Worm (Caenorhabditis elegans) whole organism, L4 larva: ENCODE data around the gene C38H2.2.

Experiments used
- F26F4.8 ChIP-seq: fragments of 200-800 bp; sonication (Bioruptor generic); conservative IDR thresholded peaks from 2 replicates; pipeline ENCODE4 v1.3.6; 2022; ENCODE audit warnings: missing genetic modification characterization, missing compliant biosample characterization
- T20F7.1 ChIP-seq: fragments of 200-800 bp; sonication (Bioruptor generic); optimal IDR thresholded peaks from 2 replicates; lab custom pipeline; 2018; ENCODE audit warnings: mild to moderate bottlenecking, missing genetic modification characterization, missing compliant biosample characterization
- Y48G9A.11 ChIP-seq: fragments of 200-800 bp; sonication (Bioruptor generic); IDR thresholded peaks from 2 replicates; pipeline ENCODE4 v1.3.6; 2022; ENCODE audit warnings: missing genetic modification reagents, missing genetic modification characterization, missing compliant biosample characterization
- ZK546.5 ChIP-seq, 2 experiments: sonication (generic microtip); optimal IDR thresholded peaks; 2 replicates each; lab custom pipeline; 2017; ENCODE audit warnings: missing biosample characterization in 2 of 2, missing genetic modification characterization in 2 of 2
- aha-1 ChIP-seq: fragments of 150-350 bp; peaks from one replicate; lab custom pipeline; 2014; ENCODE audit warnings: missing biosample characterization, missing genetic modification characterization
- ama-1 ChIP-seq: fragments of 150-350 bp; optimal IDR thresholded peaks from 2 replicates; lab custom pipeline; 2014; ENCODE audit warnings: inconsistent platforms, mixed read lengths
- arid-1 ChIP-seq: fragments of 200-800 bp; sonication (Bioruptor generic); conservative IDR thresholded peaks from 2 replicates; pipeline ENCODE4 v1.3.6; 2022; ENCODE audit warnings: missing genetic modification reagents, missing genetic modification characterization, missing compliant biosample characterization
- ceh-62 ChIP-seq: sonication (generic microtip); optimal IDR thresholded peaks from 2 replicates; lab custom pipeline; 2017; ENCODE audit warnings: missing biosample characterization, missing genetic modification characterization
- ces-1 ChIP-seq: fragments of 150-350 bp; sonication (generic microtip); optimal IDR thresholded peaks from 4 replicates; lab custom pipeline; 2014; ENCODE audit warnings: missing biosample characterization, missing genetic modification reagents, missing genetic modification characterization
- cey-2 ChIP-seq: sonication (generic microtip); optimal IDR thresholded peaks from 3 replicates; lab custom pipeline; 2017; ENCODE audit warnings: missing genetic modification characterization, mild to moderate bottlenecking, missing compliant biosample characterization, antibody characterized with exemption, borderline replicate concordance; ENCODE audit not compliant: insufficient read depth
- ctbp-1 ChIP-seq: fragments of 200-800 bp; sonication (Bioruptor generic); IDR thresholded peaks from 2 replicates; pipeline ENCODE4 v1.3.6; 2022; ENCODE audit warnings: missing genetic modification reagents, missing genetic modification characterization, missing compliant biosample characterization
- daf-16 ChIP-seq, 3 experiments: sonication (generic microtip); optimal IDR thresholded peaks; 2 replicates each; lab custom pipeline; 2016 to 2017; ENCODE audit warnings: missing genetic modification characterization in 3 of 3, missing genetic modification reagents in 3 of 3, mild to moderate bottlenecking in 2 of 3, missing compliant biosample characterization in 2 of 3, missing biosample characterization in 1 of 3, moderate library complexity in 1 of 3
- daf-8 ChIP-seq: fragments of 200-800 bp; sonication (Bioruptor generic); IDR thresholded peaks from 2 replicates; pipeline ENCODE4 v1.3.6; 2022; ENCODE audit warnings: missing genetic modification characterization, missing compliant biosample characterization
- dmd-9 ChIP-seq: fragments of 200-800 bp; sonication (Bioruptor generic); IDR thresholded peaks from 2 replicates; pipeline ENCODE4 v1.3.6; 2022; ENCODE audit warnings: missing genetic modification reagents, missing genetic modification characterization, missing compliant biosample characterization
- duxl-1 ChIP-seq: sonication (generic microtip); optimal IDR thresholded peaks from 2 replicates; lab custom pipeline; 2016; ENCODE audit warnings: mild to moderate bottlenecking, missing genetic modification characterization, moderate library complexity, missing compliant biosample characterization; ENCODE audit not compliant: poor library complexity
- dve-1 ChIP-seq: sonication (generic microtip); optimal IDR thresholded peaks from 2 replicates; lab custom pipeline; 2017; ENCODE audit warnings: antibody characterized with exemption, mild to moderate bottlenecking, missing genetic modification characterization, missing compliant biosample characterization; ENCODE audit not compliant: insufficient read depth
- egl-43 ChIP-seq: fragments of 200-800 bp; sonication (Bioruptor generic); IDR thresholded peaks from 2 replicates; pipeline ENCODE4 v1.3.6; 2022; ENCODE audit warnings: missing genetic modification reagents, missing genetic modification characterization, missing compliant biosample characterization
- fos-1 ChIP-seq: fragments of 150-350 bp; optimal IDR thresholded peaks from 2 replicates; lab custom pipeline; 2014; ENCODE audit warnings: missing biosample characterization, missing genetic modification characterization
- gei-8 ChIP-seq: fragments of 200-800 bp; sonication (Bioruptor generic); optimal IDR thresholded peaks from 2 replicates; lab custom pipeline; 2018; ENCODE audit warnings: mild to moderate bottlenecking, missing genetic modification characterization, missing compliant biosample characterization
- hlh-11 ChIP-seq: fragments of 200-800 bp; sonication (Bioruptor generic); optimal IDR thresholded peaks from 2 replicates; lab custom pipeline; 2018; ENCODE audit warnings: mild to moderate bottlenecking, missing genetic modification characterization, missing compliant biosample characterization
- hmg-1.1 ChIP-seq: fragments of 200-800 bp; sonication (Bioruptor generic); IDR thresholded peaks from 2 replicates; pipeline ENCODE4 v1.3.6; 2022; ENCODE audit warnings: missing genetic modification reagents, missing genetic modification characterization, missing compliant biosample characterization
- jun-1 ChIP-seq: fragments of 150-350 bp; optimal IDR thresholded peaks from 2 replicates; lab custom pipeline; 2014; ENCODE audit warnings: missing biosample characterization, missing genetic modification reagents, missing genetic modification characterization
- lin-1 ChIP-seq: fragments of 200-800 bp; sonication (Bioruptor generic); IDR thresholded peaks from 2 replicates; pipeline ENCODE4 v1.3.6; 2022; ENCODE audit warnings: missing genetic modification reagents, missing genetic modification characterization, missing compliant biosample characterization
- lin-15B ChIP-seq: fragments of 150-350 bp; sonication (generic microtip); optimal IDR thresholded peaks from 3 replicates; lab custom pipeline; 2014; ENCODE audit warnings: missing biosample characterization, missing genetic modification characterization
- lin-39 ChIP-seq: fragments of 150-350 bp; optimal IDR thresholded peaks from 2 replicates; lab custom pipeline; 2014; ENCODE audit warnings: missing biosample characterization, missing genetic modification reagents, missing genetic modification characterization
- lsy-2 ChIP-seq, 2 experiments: fragments of 150-350 bp in 1 of 2; sonication (generic microtip) in 1 of 2; optimal IDR thresholded peaks; 2 replicates each; lab custom pipeline; 2014 to 2017; ENCODE audit warnings: missing biosample characterization in 2 of 2, missing genetic modification characterization in 2 of 2
- madf-9 ChIP-seq: fragments of 200-800 bp; sonication (Bioruptor generic); conservative IDR thresholded peaks from 2 replicates; pipeline ENCODE4 v1.3.6; 2022; ENCODE audit warnings: missing genetic modification reagents, missing genetic modification characterization, missing compliant biosample characterization
- mep-1 ChIP-seq: fragments of 150-350 bp; sonication (generic microtip); optimal IDR thresholded peaks from 3 replicates; lab custom pipeline; 2014; ENCODE audit warnings: missing biosample characterization, missing genetic modification characterization
- mes-2 ChIP-seq: sonication (generic microtip); optimal IDR thresholded peaks from 2 replicates; lab custom pipeline; 2016; ENCODE audit warnings: missing genotype, mild to moderate bottlenecking, missing genetic modification characterization, missing compliant biosample characterization; ENCODE audit not compliant: poor library complexity, severe bottlenecking
- nhr-10 ChIP-seq: fragments of 150-350 bp; optimal IDR thresholded peaks from 2 replicates; lab custom pipeline; 2014; ENCODE audit warnings: missing biosample characterization, missing genetic modification characterization
- nhr-102 ChIP-seq: sonication (generic microtip); optimal IDR thresholded peaks from 2 replicates; lab custom pipeline; 2016; ENCODE audit warnings: mild to moderate bottlenecking, missing genetic modification characterization, moderate library complexity, missing compliant biosample characterization
- nhr-25 ChIP-seq: sonication (generic microtip); optimal IDR thresholded peaks from 2 replicates; lab custom pipeline; 2017; ENCODE audit warnings: missing genetic modification characterization, mild to moderate bottlenecking, missing compliant biosample characterization, antibody characterized with exemption, moderate library complexity, borderline replicate concordance; ENCODE audit not compliant: insufficient read depth
- nhr-42 ChIP-seq: fragments of 200-800 bp; sonication (Bioruptor generic); IDR thresholded peaks from 2 replicates; pipeline ENCODE4 v1.3.6; 2022; ENCODE audit warnings: missing genetic modification characterization, missing compliant biosample characterization
- nhr-76 ChIP-seq: fragments of 150-350 bp; optimal IDR thresholded peaks from 2 replicates; lab custom pipeline; 2014; ENCODE audit warnings: missing biosample characterization, missing genetic modification characterization
- nhr-77 ChIP-seq: fragments of 150-350 bp; optimal IDR thresholded peaks from 2 replicates; lab custom pipeline; 2014; ENCODE audit warnings: missing biosample characterization, missing genetic modification characterization
- rbr-2 ChIP-seq: sonication (generic microtip); optimal IDR thresholded peaks from 2 replicates; lab custom pipeline; 2016; ENCODE audit warnings: missing genotype, missing genetic modification characterization, missing compliant biosample characterization
- spr-3 ChIP-seq: fragments of 200-800 bp; sonication (Bioruptor generic); optimal IDR thresholded peaks from 2 replicates; lab custom pipeline; 2018; ENCODE audit warnings: mild to moderate bottlenecking, missing genetic modification characterization, missing compliant biosample characterization
- unc-62 ChIP-seq, 3 experiments: fragments of 150-350 bp in 1 of 3; sonication (generic microtip); optimal IDR thresholded peaks in 2 of 3; peaks in 1 of 3; 1 replicate in 1 of 3; 2 replicates in 2 of 3; lab custom pipeline; 2014 to 2017; ENCODE audit warnings: missing biosample characterization in 3 of 3, missing genetic modification characterization in 3 of 3, missing genetic modification reagents in 3 of 3, missing genotype in 1 of 3
- zfp-3 ChIP-seq: fragments of 200-800 bp; sonication (Bioruptor generic); conservative IDR thresholded peaks from 2 replicates; pipeline ENCODE4 v1.3.6; 2022; ENCODE audit warnings: missing genetic modification reagents, missing genetic modification characterization, missing compliant biosample characterization
- ztf-11 ChIP-seq: fragments of 150-350 bp; optimal IDR thresholded peaks from 2 replicates; lab custom pipeline; 2014; ENCODE audit warnings: missing biosample characterization, missing genetic modification characterization

The C38H2.2 gene

DNA sequence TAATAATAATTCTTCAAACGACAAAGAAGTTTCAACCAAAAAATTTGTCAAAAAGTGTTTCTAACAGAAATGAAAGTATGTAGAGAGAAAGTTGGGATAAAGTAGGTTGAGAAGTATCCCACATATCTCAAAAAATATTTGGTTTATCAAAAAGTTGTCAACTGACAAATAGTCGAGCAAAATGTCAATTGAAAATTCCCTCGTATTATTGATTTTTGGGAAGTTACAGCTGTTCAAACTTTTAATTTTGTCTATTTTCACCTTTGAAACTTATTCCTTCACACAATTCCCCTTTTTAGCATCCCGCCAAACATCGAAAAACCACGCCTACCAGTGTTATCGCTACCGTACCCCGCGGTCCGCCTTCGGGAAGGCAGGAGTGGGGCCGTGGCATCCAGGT lies 34.5 kb upstream of the C38H2.2 start, which contains the start of gene tbx-8:
Gene tbx-8 (plus strand): TSS at position 301 of the 400 bp plus-strand sequence.
- no peak for TF ChIP-seq daf-8 (GFP tag; lab: Robert Waterston, UW)
- no peak for TF ChIP-seq lin-1 (GFP tag; lab: Robert Waterston, UW)
- no peak for TF ChIP-seq fos-1 (tag; lab: Kevin White, UChicago)
- no peak for TF ChIP-seq gei-8 (GFP tag; lab: Kevin White, UChicago)
- no peak for TF ChIP-seq daf-16 (GFP tag; optimal IDR thresholded peaks at IDR 0.05; lab: Kevin White, UChicago)
- no peak for TF ChIP-seq daf-16 (tag; optimal IDR thresholded peaks at IDR 0.05; lab: Kevin White, UChicago)
- TF ChIP-seq F26F4.8 (GFP tag; lab: Robert Waterston, UW): no peak
- no peak for TF ChIP-seq T20F7.1
- TF ChIP-seq nhr-25: no peak
- TF ChIP-seq ztf-11 (tag; lab: Kevin White, UChicago): no peak
- TF ChIP-seq nhr-42 (GFP tag; lab: Robert Waterston, UW): no peak
- TF ChIP-seq spr-3 (GFP tag; lab: Kevin White, UChicago): no peak
- TF ChIP-seq dmd-9 (GFP tag; lab: Robert Waterston, UW): no peak
- TF ChIP-seq nhr-77: no peak
- TF ChIP-seq ceh-62 (tag; lab: Kevin White, UChicago): no peak
- TF ChIP-seq egl-43 (GFP tag; lab: Robert Waterston, UW): no peak

DNA sequence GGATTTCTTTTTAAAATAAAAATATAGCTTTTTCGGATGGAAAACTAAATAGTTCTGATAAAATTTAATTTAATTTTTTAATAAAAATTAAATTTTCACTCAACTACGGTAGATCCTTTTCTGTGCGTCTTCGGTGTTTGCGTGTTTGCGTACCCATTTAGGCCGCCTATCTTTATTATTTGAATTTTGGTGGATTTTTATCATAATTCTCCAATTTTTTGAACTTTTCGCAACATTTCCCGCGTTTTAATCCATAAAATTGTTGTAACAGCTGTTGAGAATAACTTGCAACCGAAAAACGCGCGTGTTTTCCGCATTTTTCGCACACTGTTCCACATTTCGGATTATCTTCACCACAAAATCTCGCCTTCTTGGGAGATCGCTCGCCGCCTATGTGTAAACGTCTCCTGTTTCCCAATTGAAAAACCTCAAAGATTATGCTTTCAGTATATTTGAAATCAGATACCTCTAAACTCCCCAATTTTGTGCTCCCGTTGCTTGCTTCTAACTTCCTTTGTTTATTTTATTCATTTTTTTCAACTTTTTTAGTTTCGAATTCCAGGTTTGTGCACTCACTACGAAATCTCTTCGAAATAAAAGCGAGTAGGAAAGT lies 29.9 kb upstream of the C38H2.2 start, which contains the start of gene T07C4.3:
Gene T07C4.3 (plus strand): TSS at position 563 of the 613 bp plus-strand sequence.
- TF ChIP-seq unc-62 (GFP tag; optimal IDR thresholded peaks at IDR 0.05 in 1 of 2; lab: Kevin White, UChicago) (peak in 1 of 2 experiments; percentile 88), unc-62 (tag; optimal IDR thresholded peaks at IDR 0.05; lab: Kevin White, UChicago) (no peak), spr-3 (GFP tag; lab: Kevin White, UChicago) (no peak)

DNA sequence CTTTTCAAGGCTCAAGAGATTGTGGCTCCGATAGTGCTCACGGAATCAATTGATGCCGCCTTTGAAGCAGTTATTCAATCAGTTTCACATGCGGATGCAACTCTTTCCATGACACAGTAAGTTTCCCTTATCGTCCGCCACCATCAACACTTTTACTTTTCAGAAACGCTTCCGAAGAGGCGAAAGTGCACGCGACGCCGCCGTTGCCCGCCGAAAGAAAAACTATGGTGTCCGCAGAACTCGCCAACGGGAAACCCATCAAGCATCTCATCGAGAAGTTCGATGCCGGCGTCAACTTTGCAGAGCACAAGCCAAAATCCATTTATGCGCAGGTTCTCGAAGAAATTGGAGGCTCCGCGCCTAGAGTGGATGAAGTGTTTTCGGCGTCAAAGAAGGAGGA lies 28.1 kb upstream of the C38H2.2 start:
- TF ChIP-seq lin-15B (tag; lab: Kevin White, UChicago): no peak
- no peak for TF ChIP-seq nhr-76
- no peak for TF ChIP-seq nhr-102 (tag; lab: Kevin White, UChicago)

DNA sequence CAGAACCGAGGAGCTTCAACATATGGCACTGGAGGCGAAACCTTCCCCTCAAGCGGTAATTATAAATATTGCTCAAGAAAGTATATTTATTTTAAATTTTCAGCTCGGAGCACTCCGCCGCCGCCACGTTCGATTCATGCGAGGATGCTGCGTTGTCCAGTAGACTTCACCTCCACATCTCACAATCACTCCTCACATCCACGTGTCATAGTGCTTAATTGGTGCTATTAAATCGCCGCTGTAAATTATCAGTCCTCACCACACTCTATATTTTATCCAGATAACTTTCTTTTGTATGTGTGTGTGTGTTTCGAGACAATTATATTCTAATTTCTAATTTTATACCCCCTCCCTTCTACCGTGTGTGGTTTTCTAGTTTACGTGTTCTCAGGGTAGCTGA lies 27.0 kb upstream of the C38H2.2 start:
- TF ChIP-seq dve-1 (tag; lab: Kevin White, UChicago) (peak; percentile 60), lin-39 (tag; lab: Kevin White, UChicago) (no peak), zfp-3 (0 out of 2 replicates have a peak, but pooled peaks have one; percentile 49), nhr-77 (peak; percentile 34), daf-16 (GFP tag; optimal IDR thresholded peaks at IDR 0.05; lab: Kevin White, UChicago) (peak in 1 of 2 experiments; percentile 6), daf-16 (tag; optimal IDR thresholded peaks at IDR 0.05; lab: Kevin White, UChicago) (peak; percentile 63), duxl-1 (tag; lab: Kevin White, UChicago) (peak; percentile 32), lsy-2 (tag; optimal IDR thresholded peaks at IDR 0.05; lab: Kevin White, UChicago) (no peak), aha-1 (tag; lab: Kevin White, UChicago) (peak; percentile 83)

DNA sequence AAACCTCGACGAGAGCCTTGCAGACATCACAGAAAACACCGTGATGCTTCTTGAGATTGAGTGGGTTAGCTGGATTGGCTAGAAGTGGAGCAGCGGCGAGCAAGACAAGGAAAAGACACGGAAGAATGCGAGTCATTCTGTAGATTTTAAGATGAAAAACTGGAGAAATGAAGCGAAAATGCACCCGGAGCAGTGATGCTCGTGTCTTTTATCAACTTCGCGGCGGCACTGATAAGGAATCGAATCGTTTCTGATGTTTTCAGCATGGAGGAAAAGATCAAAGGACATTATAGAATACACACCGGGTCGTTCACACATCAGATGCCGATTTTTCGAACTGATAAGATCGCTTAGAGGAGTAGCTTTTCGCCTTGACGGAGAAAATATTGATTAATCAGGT lies 26.2 kb upstream of the C38H2.2 start, which contains the start of gene spp-1:
Gene spp-1 (minus strand): TSS at position 287 of the 400 bp plus-strand sequence.
- no peak for TF ChIP-seq Y48G9A.11
- no peak for TF ChIP-seq ZK546.5 (tag; optimal IDR thresholded peaks at IDR 0.05; lab: Kevin White, UChicago)
- TF ChIP-seq jun-1 (tag; lab: Kevin White, UChicago): no peak
- no peak for TF ChIP-seq rbr-2 (tag; lab: Kevin White, UChicago)
- TF ChIP-seq nhr-10 (tag; lab: Kevin White, UChicago): peak; percentile 17
- peak; percentile 27 for TF ChIP-seq mes-2 (tag; lab: Kevin White, UChicago)
- TF ChIP-seq dve-1 (tag; lab: Kevin White, UChicago): peak; percentile 90
- TF ChIP-seq daf-16 (GFP tag; optimal IDR thresholded peaks at IDR 0.05; lab: Kevin White, UChicago): no peak
- peak; percentile 87 for TF ChIP-seq daf-16 (tag; optimal IDR thresholded peaks at IDR 0.05; lab: Kevin White, UChicago)
- no peak for TF ChIP-seq ces-1 (GFP tag; lab: Kevin White, UChicago)
- TF ChIP-seq lsy-2 (tag; optimal IDR thresholded peaks at IDR 0.05; lab: Kevin White, UChicago): peak in 1 of 2 experiments; percentile 30
- TF ChIP-seq arid-1: no peak
- TF ChIP-seq lin-15B (tag; lab: Kevin White, UChicago): no peak
- no peak for TF ChIP-seq ctbp-1
- no peak for TF ChIP-seq madf-9 (GFP tag; lab: Robert Waterston, UW)
- peak; percentile 84 for TF ChIP-seq hlh-11 (tag; lab: Kevin White, UChicago)
- peak; percentile 81 for TF ChIP-seq ama-1 (lab: Kevin White, UChicago)
- peak; percentile 41 for TF ChIP-seq mep-1 (tag; lab: Kevin White, UChicago)
- no peak for TF ChIP-seq cey-2 (tag; lab: Kevin White, UChicago)
- TF ChIP-seq hmg-1.1 (GFP tag; lab: Robert Waterston, UW): no peak
